Worm (Caenorhabditis elegans): Measurements from ENCODE around the gene T28A11.2.

DNA sequence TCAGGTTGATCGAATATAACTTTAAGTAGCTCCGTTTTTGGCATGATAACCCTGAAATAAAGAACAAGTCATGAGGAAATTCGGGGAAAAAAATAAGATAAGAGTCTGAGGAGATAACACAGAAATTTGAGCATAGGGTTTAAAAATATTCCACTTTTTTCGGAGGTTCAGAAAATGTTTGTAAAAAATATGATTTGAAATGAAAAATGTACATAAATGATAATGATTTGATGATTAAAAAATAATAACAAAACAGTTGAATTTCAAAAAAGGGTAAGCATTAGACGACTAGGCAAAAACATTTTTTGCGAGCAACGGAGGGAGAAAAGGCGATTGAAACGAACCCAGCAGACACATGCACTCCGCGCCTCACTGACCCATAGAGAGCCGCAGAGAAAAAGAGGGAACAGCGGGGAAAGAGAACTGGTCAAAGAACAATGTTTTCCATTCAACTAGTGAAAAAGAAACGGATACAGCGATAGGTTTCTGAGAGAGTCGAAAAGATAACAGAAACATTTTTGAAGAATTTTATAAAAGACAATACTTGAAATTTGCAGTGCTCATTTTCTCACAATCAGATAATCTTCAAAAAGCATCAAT lies 32.0 kb downstream of the T28A11.2 start, which contains the start of gene arrd-18:
- TF ChIP-seq ceh-24 (tag; optimal IDR thresholded peaks at IDR 0.05), result no peak
- TF ChIP-seq fkh-6 (tag; optimal IDR thresholded peaks at IDR 0.05), result no peak
- TF ChIP-seq nhr-11 (tag; optimal IDR thresholded peaks at IDR 0.05), result no peak
